Worm (Caenorhabditis elegans) whole organism, young adult: ENCODE results near the gene prx-3.

Experiments used
- B0261.1 ChIP-seq: sonication (generic microtip); optimal IDR thresholded peaks from 2 replicates; lab custom pipeline; 2016; ENCODE audit warnings: mild to moderate bottlenecking, missing genetic modification characterization, moderate library complexity, missing compliant biosample characterization
- B0336.3 ChIP-seq: fragments of 200-800 bp; sonication (Bioruptor generic); IDR thresholded peaks from 2 replicates; pipeline ENCODE4 v1.3.6; 2022; ENCODE audit warnings: missing genetic modification characterization, missing compliant biosample characterization
- C17E4.6 ChIP-seq: fragments of 200-800 bp; sonication (Bioruptor generic); IDR thresholded peaks from 2 replicates; pipeline ENCODE4 v1.3.6; 2022; ENCODE audit warnings: missing genetic modification reagents, missing genetic modification characterization, missing compliant biosample characterization
- F10E7.11 ChIP-seq: sonication (generic microtip); optimal IDR thresholded peaks from 2 replicates; lab custom pipeline; 2017; ENCODE audit warnings: mild to moderate bottlenecking, missing genetic modification characterization, moderate library complexity, missing compliant biosample characterization
- F23B12.7 ChIP-seq: sonication (generic microtip); optimal IDR thresholded peaks from 2 replicates; lab custom pipeline; 2017; ENCODE audit warnings: missing genetic modification characterization, mild to moderate bottlenecking, missing compliant biosample characterization, antibody characterized with exemption, moderate library complexity; ENCODE audit not compliant: insufficient read depth
- F37B4.10 ChIP-seq: fragments of 200-800 bp; sonication (Bioruptor generic); IDR thresholded peaks from 2 replicates; pipeline ENCODE4 v1.3.6; 2022; ENCODE audit warnings: missing genetic modification characterization, missing compliant biosample characterization
- K12H6.12 ChIP-seq: fragments of 200-800 bp; sonication (Bioruptor generic); optimal IDR thresholded peaks from 2 replicates; lab custom pipeline; 2018; ENCODE audit warnings: mild to moderate bottlenecking, missing genetic modification characterization, missing compliant biosample characterization
- T26A5.8 ChIP-seq: sonication (generic microtip); optimal IDR thresholded peaks from 2 replicates; lab custom pipeline; 2016; ENCODE audit warnings: missing genetic modification characterization, missing compliant biosample characterization
- Y79H2A.3 ChIP-seq: fragments of 200-800 bp; sonication (Bioruptor generic); conservative IDR thresholded peaks from 2 replicates; pipeline ENCODE4 v1.3.6; 2022; ENCODE audit warnings: missing genetic modification reagents, missing genetic modification characterization, missing compliant biosample characterization
- aptf-2 ChIP-seq: fragments of 200-800 bp; sonication (Bioruptor generic); conservative IDR thresholded peaks from 2 replicates; pipeline ENCODE4 v1.3.6; 2022; ENCODE audit warnings: missing genetic modification reagents, missing genetic modification characterization, missing compliant biosample characterization
- aptf-3 ChIP-seq: fragments of 200-800 bp; sonication (Bioruptor generic); IDR thresholded peaks from 2 replicates; pipeline ENCODE4 v1.3.6; 2022; ENCODE audit warnings: missing genetic modification characterization, missing compliant biosample characterization
- atf-7 ChIP-seq: sonication (generic microtip); optimal IDR thresholded peaks from 2 replicates; lab custom pipeline; 2017; ENCODE audit warnings: mild to moderate bottlenecking, missing genetic modification characterization, missing compliant biosample characterization
- attf-3 ChIP-seq: fragments of 200-800 bp; sonication (Bioruptor generic); conservative IDR thresholded peaks from 2 replicates; pipeline ENCODE4 v1.3.6; 2022; ENCODE audit warnings: missing genetic modification reagents, missing genetic modification characterization, missing compliant biosample characterization
- bed-2 ChIP-seq: fragments of 200-800 bp; sonication (Bioruptor generic); IDR thresholded peaks from 2 replicates; pipeline ENCODE4 v1.3.6; 2022; ENCODE audit warnings: missing genetic modification reagents, missing genetic modification characterization, missing compliant biosample characterization
- cebp-1 ChIP-seq, 2 experiments: fragments of 200-800 bp in 1 of 2; sonication (Bioruptor generic) in 1 of 2; sonication (generic microtip) in 1 of 2; IDR thresholded peaks in 1 of 2; optimal IDR thresholded peaks in 1 of 2; 2 replicates each; pipeline versions ENCODE4 v1.3.6 to Lab custom; 2017 to 2022; ENCODE audit warnings: missing compliant biosample characterization in 2 of 2, missing genetic modification characterization in 2 of 2, mild to moderate bottlenecking in 1 of 2, missing genetic modification reagents in 1 of 2, moderate library complexity in 1 of 2
- chd-7 ChIP-seq: sonication (generic microtip); optimal IDR thresholded peaks from 2 replicates; lab custom pipeline; 2016; ENCODE audit warnings: mild to moderate bottlenecking, missing genetic modification characterization, moderate library complexity, missing compliant biosample characterization
- die-1 ChIP-seq: sonication (generic microtip); optimal IDR thresholded peaks from 2 replicates; lab custom pipeline; 2016; ENCODE audit warnings: missing genotype, mild to moderate bottlenecking, missing genetic modification characterization, missing compliant biosample characterization
- dox-1 ChIP-seq: fragments of 200-800 bp; sonication (Bioruptor generic); IDR thresholded peaks from 2 replicates; pipeline ENCODE4 v1.3.6; 2022; ENCODE audit warnings: missing genetic modification reagents, missing genetic modification characterization, missing compliant biosample characterization
- dpff-1 ChIP-seq: sonication (generic microtip); optimal IDR thresholded peaks from 2 replicates; lab custom pipeline; 2017; ENCODE audit warnings: mild to moderate bottlenecking, missing genetic modification characterization, missing compliant biosample characterization
- egrh-3 ChIP-seq: fragments of 200-800 bp; sonication (Bioruptor generic); IDR thresholded peaks from 2 replicates; pipeline ENCODE4 v1.3.6; 2022; ENCODE audit warnings: missing genetic modification reagents, missing genetic modification characterization, missing compliant biosample characterization
- hlh-26 ChIP-seq: fragments of 200-800 bp; sonication (Bioruptor generic); conservative IDR thresholded peaks from 2 replicates; pipeline ENCODE4 v1.3.6; 2022; ENCODE audit warnings: missing genetic modification reagents, missing genetic modification characterization, missing compliant biosample characterization
- let-607 ChIP-seq, 2 experiments: fragments of 200-800 bp in 1 of 2; sonication (Bioruptor generic) in 1 of 2; sonication (generic microtip) in 1 of 2; optimal IDR thresholded peaks; 2 replicates each; lab custom pipeline; 2016 to 2018; ENCODE audit warnings: mild to moderate bottlenecking in 2 of 2, missing compliant biosample characterization in 2 of 2, missing genetic modification characterization in 2 of 2, moderate library complexity in 2 of 2, missing genotype in 1 of 2
- lin-40 ChIP-seq: sonication (generic microtip); optimal IDR thresholded peaks from 2 replicates; lab custom pipeline; 2016; ENCODE audit warnings: missing genetic modification characterization, mild to moderate bottlenecking, missing compliant biosample characterization, missing genotype, missing genetic modification reagents
- lsy-27 ChIP-seq: sonication (generic microtip); optimal IDR thresholded peaks from 2 replicates; lab custom pipeline; 2017; ENCODE audit warnings: missing genetic modification characterization, mild to moderate bottlenecking, missing compliant biosample characterization, antibody characterized with exemption, missing genotype, borderline replicate concordance; ENCODE audit not compliant: insufficient read depth
- madf-3 ChIP-seq: fragments of 200-800 bp; sonication (Bioruptor generic); IDR thresholded peaks from 2 replicates; pipeline ENCODE4 v1.3.6; 2022; ENCODE audit warnings: missing genetic modification reagents, missing genetic modification characterization, missing compliant biosample characterization
- nfyb-1 ChIP-seq: fragments of 200-800 bp; sonication (Bioruptor generic); IDR thresholded peaks from 2 replicates; pipeline ENCODE4 v1.3.6; 2022; ENCODE audit warnings: missing genetic modification reagents, missing genetic modification characterization, missing compliant biosample characterization
- nhr-80 ChIP-seq: sonication (generic microtip); optimal IDR thresholded peaks from 2 replicates; lab custom pipeline; 2016; ENCODE audit warnings: missing genetic modification characterization, missing compliant biosample characterization
- tbp1 ChIP-seq: fragments of 200-800 bp; sonication (Bioruptor generic); optimal IDR thresholded peaks from 2 replicates; lab custom pipeline; 2018; ENCODE audit warnings: mild to moderate bottlenecking, missing genetic modification characterization, missing compliant biosample characterization
- unc-130 ChIP-seq: sonication (generic microtip); optimal IDR thresholded peaks from 2 replicates; lab custom pipeline; 2016; ENCODE audit warnings: missing genetic modification reagents, missing genetic modification characterization, missing compliant biosample characterization
- xnd-1 ChIP-seq: sonication (generic microtip); optimal IDR thresholded peaks from 2 replicates; lab custom pipeline; 2016; ENCODE audit warnings: missing genotype, missing genetic modification reagents, missing genetic modification characterization, missing compliant biosample characterization
- zfh-2 ChIP-seq: fragments of 200-800 bp; sonication (Bioruptor generic); conservative IDR thresholded peaks from 2 replicates; pipeline ENCODE4 v1.3.6; 2022; ENCODE audit warnings: missing genetic modification reagents, missing genetic modification characterization, missing compliant biosample characterization
- ztf-18 ChIP-seq: sonication (generic microtip); optimal IDR thresholded peaks from 2 replicates; lab custom pipeline; 2016; ENCODE audit warnings: missing genotype, mild to moderate bottlenecking, missing genetic modification characterization, missing compliant biosample characterization
- ztf-22 ChIP-seq: fragments of 200-800 bp; sonication (Bioruptor generic); optimal IDR thresholded peaks from 2 replicates; lab custom pipeline; 2018; ENCODE audit warnings: mild to moderate bottlenecking, missing genetic modification characterization, moderate library complexity, missing compliant biosample characterization
- ztf-28 ChIP-seq: fragments of 200-800 bp; sonication (Bioruptor generic); IDR thresholded peaks from 2 replicates; pipeline ENCODE4 v1.3.6; 2022; ENCODE audit warnings: missing genetic modification reagents, missing genetic modification characterization, missing compliant biosample characterization

prx-3 gene

ce11 chrX:6138243-6138642, 25.5 kb upstream of the prx-3 start, which contains the start of gene Y72A10A.1 (continued):
- TF ChIP-seq tbp1 (no peak), attf-3 (GFP tag; lab: Robert Waterston, UW) (no peak), F37B4.10 (GFP tag; lab: Robert Waterston, UW) (no peak)

DNA sequence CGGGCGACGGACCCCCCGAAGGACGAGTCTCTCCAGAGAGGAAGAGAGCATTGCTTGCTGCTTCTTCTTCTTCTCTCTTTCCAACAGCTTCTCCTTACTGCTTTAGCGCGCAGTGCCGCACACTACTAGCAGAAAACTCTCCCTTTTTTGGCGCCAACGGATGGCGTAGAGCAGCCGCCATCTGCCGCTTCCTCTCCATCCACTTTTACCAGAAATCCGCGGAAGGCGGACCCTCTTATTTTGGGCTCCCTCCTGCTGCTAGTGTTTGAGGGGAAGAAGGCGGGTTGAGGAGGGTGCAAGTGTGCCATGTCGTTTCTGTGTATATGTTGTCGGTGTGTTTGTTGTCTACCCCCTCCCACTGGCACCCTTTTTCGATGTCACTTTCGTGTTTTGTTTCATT, 21.7 kb upstream of the prx-3 start:
- TF ChIP-seq ztf-28 (GFP tag; lab: Robert Waterston, UW): no peak
- peak; percentile 92 for TF ChIP-seq zfh-2
- 0 out of 2 replicates have a peak, but pooled peaks have one; percentile 35 for TF ChIP-seq madf-3 (GFP tag; lab: Robert Waterston, UW)
- peak; percentile 47 for TF ChIP-seq egrh-3 (GFP tag; lab: Robert Waterston, UW)

DNA sequence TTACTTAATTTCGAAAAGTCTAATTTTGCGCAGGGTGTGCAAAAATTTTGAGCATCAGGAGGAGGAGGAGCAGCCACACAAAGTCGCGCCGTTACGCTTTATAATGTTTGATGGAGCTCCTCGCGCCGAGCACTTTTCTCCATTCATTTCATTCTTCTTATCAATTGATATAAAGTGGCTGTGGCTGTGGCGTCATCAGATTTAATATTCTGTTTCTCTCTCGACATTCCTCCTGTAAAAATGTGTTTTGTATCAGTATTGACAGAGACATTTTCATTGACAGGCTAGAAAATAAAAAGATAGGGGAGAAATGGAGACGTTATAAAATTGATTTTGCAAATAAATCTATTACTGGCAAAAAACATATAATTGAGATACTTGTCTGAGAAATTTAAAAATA, 16.6 kb upstream of the prx-3 start:
- TF ChIP-seq let-607 (tag; optimal IDR thresholded peaks at IDR 0.05; lab: Kevin White, UChicago) (peak in 1 of 2 experiments; percentile 12), dox-1 (peak; percentile 41; the same call in 1 of the 2 replicates), lin-40 (peak; percentile 2), egrh-3 (GFP tag; lab: Robert Waterston, UW) (no peak), B0336.3 (peak; percentile 47; the same call in 1 of the 2 replicates), F10E7.11 (tag; lab: Kevin White, UChicago) (no peak), atf-7 (tag; lab: Kevin White, UChicago) (peak; percentile 51), nhr-80 (tag; lab: Kevin White, UChicago) (peak; percentile 88)

DNA sequence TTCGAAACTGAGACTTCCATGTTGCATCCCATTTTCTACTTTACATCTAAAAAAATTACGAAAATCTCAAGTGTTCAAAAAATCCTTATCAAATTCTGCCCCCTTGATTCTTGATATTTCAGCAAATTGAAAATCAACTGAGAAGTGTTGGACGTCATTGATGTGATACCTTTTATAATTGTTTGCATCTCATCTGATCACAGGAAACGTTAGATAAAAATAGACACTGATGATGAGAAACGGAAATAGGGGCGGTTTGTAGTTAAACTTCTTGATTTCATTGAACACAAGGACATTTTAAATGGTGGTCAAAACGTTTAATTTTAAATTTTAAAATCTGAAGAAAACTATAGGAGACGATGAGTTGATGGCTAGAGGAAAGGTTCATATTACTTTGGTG, 16.1 kb upstream of the prx-3 start:
- TF ChIP-seq dpff-1 (tag; lab: Kevin White, UChicago) (no peak), bed-2 (GFP tag; lab: Robert Waterston, UW) (no peak), B0261.1 (tag; lab: Kevin White, UChicago) (no peak), xnd-1 (tag; lab: Kevin White, UChicago) (no peak), T26A5.8 (tag; lab: Kevin White, UChicago) (no peak), Y79H2A.3 (GFP tag; lab: Robert Waterston, UW) (no peak), K12H6.12 (tag; lab: Kevin White, UChicago) (no peak), cebp-1 (GFP tag; IDR thresholded peaks at IDR 0.05; lab: Robert Waterston, UW) (no peak), cebp-1 (tag; optimal IDR thresholded peaks at IDR 0.05; lab: Kevin White, UChicago) (no peak)

ce11 chrX:6128225-6128686, 15.5 kb upstream of the prx-3 start, which contains the start of gene C15H9.9:
Gene C15H9.9, minus strand, starts transcription at chrX:6128275.
- TF ChIP-seq ztf-18 (no peak), chd-7 (peak; percentile 2), aptf-3 (GFP tag; lab: Robert Waterston, UW) (no peak), dox-1 (peak; percentile 51; the same call in 1 of the 2 replicates), cebp-1 (GFP tag; IDR thresholded peaks at IDR 0.05; lab: Robert Waterston, UW) (no peak), cebp-1 (tag; optimal IDR thresholded peaks at IDR 0.05; lab: Kevin White, UChicago) (peak; percentile 38), hlh-26 (GFP tag; lab: Robert Waterston, UW) (no peak), aptf-2 (GFP tag; lab: Robert Waterston, UW) (no peak), nhr-80 (tag; lab: Kevin White, UChicago) (peak; percentile 34), C17E4.6 (GFP tag; lab: Robert Waterston, UW) (0 out of 2 replicates have a peak, but pooled peaks have one; percentile 22), zfh-2 (peak; percentile 53), die-1 (tag; lab: Kevin White, UChicago) (no peak), F23B12.7 (no peak), nfyb-1 (GFP tag; lab: Robert Waterston, UW) (peak; percentile 63; the same call in 1 of the 2 replicates), unc-130 (GFP tag; lab: Kevin White, UChicago) (no peak), ztf-22 (GFP tag; lab: Kevin White, UChicago) (no peak), lsy-27 (tag; lab: Kevin White, UChicago) (no peak)
